Worm (Caenorhabditis elegans) whole organism, L1 larva: Measurements from ENCODE around the gene Y64G10A.1.

Experiments
- F16B12.6 ChIP-seq: fragments of 150-350 bp; optimal IDR thresholded peaks from 2 replicates; lab custom pipeline; 2014; ENCODE audit warnings: missing biosample characterization, missing genetic modification characterization
- aha-1 ChIP-seq: fragments of 150-350 bp; optimal IDR thresholded peaks from 2 replicates; lab custom pipeline; 2014; ENCODE audit warnings: missing biosample characterization, missing genetic modification characterization
- aly-2 ChIP-seq: fragments of 150-350 bp; optimal IDR thresholded peaks from 2 replicates; lab custom pipeline; 2014; ENCODE audit warnings: missing biosample characterization, missing genetic modification characterization
- ceh-8 ChIP-seq: fragments of 200-800 bp; sonication (Bioruptor generic); optimal IDR thresholded peaks from 2 replicates; lab custom pipeline; 2018; ENCODE audit warnings: mild to moderate bottlenecking, missing genetic modification characterization, moderate library complexity, missing compliant biosample characterization
- ceh-90 ChIP-seq: sonication (generic microtip); optimal IDR thresholded peaks from 2 replicates; lab custom pipeline; 2016; ENCODE audit warnings: missing genetic modification characterization, missing compliant biosample characterization
- dsc-1 ChIP-seq: sonication (generic microtip); optimal IDR thresholded peaks from 2 replicates; lab custom pipeline; 2016; ENCODE audit warnings: mild to moderate bottlenecking, missing genetic modification characterization, missing compliant biosample characterization
- efl-1 ChIP-seq, 4 experiments: fragments of 150-350 bp; optimal IDR thresholded peaks in 3 of 4; peaks in 1 of 4; 1 replicate in 1 of 4; 2 replicates in 3 of 4; lab custom pipeline; 2014; ENCODE audit warnings: missing biosample characterization in 2 of 4, missing genetic modification characterization in 2 of 4, missing genetic modification reagents in 2 of 4
- egl-13 ChIP-seq: sonication (generic microtip); optimal IDR thresholded peaks from 2 replicates; lab custom pipeline; 2016; ENCODE audit warnings: missing genotype, missing genetic modification reagents, missing genetic modification characterization, missing compliant biosample characterization
- egl-27 ChIP-seq, 2 experiments: fragments of 150-350 bp in 1 of 2; sonication (generic microtip); optimal IDR thresholded peaks; 3 replicates each; lab custom pipeline; 2017 to 2018; ENCODE audit warnings: missing biosample characterization in 2 of 2, missing genetic modification characterization in 2 of 2, missing genetic modification reagents in 2 of 2
- fkh-4 ChIP-seq: sonication (generic microtip); optimal IDR thresholded peaks from 2 replicates; lab custom pipeline; 2016; ENCODE audit warnings: missing compliant biosample characterization, missing genetic modification characterization, borderline replicate concordance
- fkh-8 ChIP-seq: sonication (generic microtip); optimal IDR thresholded peaks from 2 replicates; lab custom pipeline; 2016; ENCODE audit warnings: mild to moderate bottlenecking, missing genetic modification characterization, missing compliant biosample characterization
- hlh-4 ChIP-seq: sonication (generic microtip); optimal IDR thresholded peaks from 2 replicates; lab custom pipeline; 2016; ENCODE audit warnings: mild to moderate bottlenecking, missing genetic modification characterization, missing compliant biosample characterization
- hpl-2 ChIP-seq: fragments of 150-350 bp; optimal IDR thresholded peaks from 2 replicates; lab custom pipeline; 2014; ENCODE audit warnings: missing biosample characterization, missing genetic modification reagents, missing genetic modification characterization
- irx-1 ChIP-seq: sonication (generic microtip); optimal IDR thresholded peaks from 2 replicates; lab custom pipeline; 2016; ENCODE audit warnings: missing genetic modification characterization, missing compliant biosample characterization
- jun-1 ChIP-seq: fragments of 150-350 bp; optimal IDR thresholded peaks from 2 replicates; lab custom pipeline; 2014; ENCODE audit warnings: missing biosample characterization, missing genetic modification reagents, missing genetic modification characterization
- mab-9 ChIP-seq: fragments of 200-800 bp; sonication (Bioruptor generic); IDR thresholded peaks from 2 replicates; pipeline ENCODE4 v1.3.6; 2022; ENCODE audit warnings: missing genetic modification reagents, missing genetic modification characterization, missing compliant biosample characterization
- mdl-1 ChIP-seq, 2 experiments: fragments of 150-350 bp; optimal IDR thresholded peaks; 2 replicates each; lab custom pipeline; 2014 to 2017; ENCODE audit warnings: missing biosample characterization in 2 of 2, missing genetic modification characterization in 2 of 2, inconsistent platforms in 1 of 2
- nhr-11 ChIP-seq: fragments of 150-350 bp; optimal IDR thresholded peaks from 2 replicates; lab custom pipeline; 2014; ENCODE audit warnings: missing biosample characterization, missing genetic modification characterization
- nhr-237 ChIP-seq: fragments of 150-350 bp; optimal IDR thresholded peaks from 2 replicates; lab custom pipeline; 2014; ENCODE audit warnings: missing biosample characterization, missing genetic modification characterization
- nhr-47 ChIP-seq: sonication (generic microtip); optimal IDR thresholded peaks from 2 replicates; lab custom pipeline; 2016; ENCODE audit warnings: mild to moderate bottlenecking, missing genetic modification characterization, moderate library complexity, missing compliant biosample characterization
- nhr-71 ChIP-seq: sonication (generic microtip); optimal IDR thresholded peaks from 2 replicates; lab custom pipeline; 2016; ENCODE audit warnings: mild to moderate bottlenecking, missing genetic modification characterization, moderate library complexity, missing compliant biosample characterization
- nhr-85 ChIP-seq: sonication (generic microtip); peaks from one replicate; lab custom pipeline; 2016; ENCODE audit warnings: missing genetic modification characterization, inconsistent platforms, missing compliant biosample characterization
- pax-3 ChIP-seq: fragments of 200-800 bp; sonication (Bioruptor generic); optimal IDR thresholded peaks from 2 replicates; lab custom pipeline; 2018; ENCODE audit warnings: mild to moderate bottlenecking, missing genetic modification characterization, moderate library complexity, missing compliant biosample characterization
- pqm-1 ChIP-seq: sonication (generic microtip); optimal IDR thresholded peaks from 3 replicates; lab custom pipeline; 2017; ENCODE audit warnings: missing biosample characterization, missing genetic modification characterization
- rnt-1 ChIP-seq: sonication (generic microtip); optimal IDR thresholded peaks from 2 replicates; lab custom pipeline; 2016; ENCODE audit warnings: mild to moderate bottlenecking, missing genetic modification characterization, moderate library complexity, missing compliant biosample characterization
- snpc-4 ChIP-seq: fragments of 150-350 bp; optimal IDR thresholded peaks from 2 replicates; lab custom pipeline; 2014; ENCODE audit warnings: missing biosample characterization, missing genetic modification characterization
- sox-4 ChIP-seq: sonication (generic microtip); optimal IDR thresholded peaks from 2 replicates; lab custom pipeline; 2016; ENCODE audit warnings: missing genetic modification characterization, missing compliant biosample characterization
- sptf-1 ChIP-seq: fragments of 150-350 bp; optimal IDR thresholded peaks from 2 replicates; lab custom pipeline; 2014; ENCODE audit warnings: missing biosample characterization, missing genetic modification characterization
- sup-37 ChIP-seq: fragments of 200-800 bp; sonication (Bioruptor generic); optimal IDR thresholded peaks from 2 replicates; lab custom pipeline; 2018; ENCODE audit warnings: mild to moderate bottlenecking, missing genetic modification characterization, missing compliant biosample characterization
- tlp-1 ChIP-seq: fragments of 150-350 bp; optimal IDR thresholded peaks from 2 replicates; lab custom pipeline; 2014; ENCODE audit warnings: missing biosample characterization, missing genetic modification characterization
- vab-15 ChIP-seq: sonication (generic microtip); optimal IDR thresholded peaks from 2 replicates; lab custom pipeline; 2017; ENCODE audit warnings: missing genotype, mild to moderate bottlenecking, missing genetic modification characterization, missing compliant biosample characterization
- xbp-1 ChIP-seq: sonication (generic microtip); optimal IDR thresholded peaks from 2 replicates; lab custom pipeline; 2016; ENCODE audit warnings: missing genetic modification characterization, missing compliant biosample characterization
- zip-4 ChIP-seq: fragments of 200-800 bp; sonication (Bioruptor generic); optimal IDR thresholded peaks from 2 replicates; lab custom pipeline; 2018; ENCODE audit warnings: mild to moderate bottlenecking, missing genetic modification characterization, moderate library complexity, missing compliant biosample characterization
- ztf-11 ChIP-seq, 2 experiments: sonication (generic microtip); optimal IDR thresholded peaks; 2 replicates each; lab custom pipeline; 2016 to 2017; ENCODE audit warnings: missing genetic modification characterization in 2 of 2, missing biosample characterization in 1 of 2, missing compliant biosample characterization in 1 of 2
- ztf-4 ChIP-seq: fragments of 150-350 bp; optimal IDR thresholded peaks from 2 replicates; lab custom pipeline; 2014; ENCODE audit warnings: missing biosample characterization, missing genetic modification characterization

Gene Y64G10A.1

ce11 chrIV:14238976-14239375 lies at the start of gene Y64G10A.1:
Y64G10A.1 (minus strand) TSS chrIV:14239076.
- no peak for TF ChIP-seq nhr-11
- no peak for TF ChIP-seq pax-3
- TF ChIP-seq hlh-4 = no peak
- TF ChIP-seq jun-1 (tag; lab: Kevin White, UChicago) = no peak
- no peak for TF ChIP-seq vab-15 (tag; lab: Kevin White, UChicago)
- TF ChIP-seq xbp-1 = no peak
- no peak for TF ChIP-seq pqm-1 (tag; lab: Kevin White, UChicago)
- TF ChIP-seq hpl-2 = no peak
- no peak for TF ChIP-seq rnt-1 (tag; lab: Kevin White, UChicago)
- no peak for TF ChIP-seq nhr-85 (tag; lab: Kevin White, UChicago)
- TF ChIP-seq nhr-47 (tag; lab: Kevin White, UChicago) = no peak
- no peak for TF ChIP-seq egl-27 (tag; optimal IDR thresholded peaks at IDR 0.05; lab: Kevin White, UChicago)
- no peak for TF ChIP-seq aly-2 (tag; lab: Kevin White, UChicago)
- no peak for TF ChIP-seq ztf-4 (tag; lab: Kevin White, UChicago)
- TF ChIP-seq sptf-1 (tag; lab: Kevin White, UChicago) = no peak
- no peak for TF ChIP-seq fkh-4 (tag; lab: Kevin White, UChicago)
- TF ChIP-seq dsc-1 (tag; lab: Kevin White, UChicago) = no peak
- TF ChIP-seq fkh-8 = no peak
- TF ChIP-seq nhr-237 (tag; lab: Kevin White, UChicago) = no peak
- TF ChIP-seq, all 84 proteins: peak for 0

ce11 chrIV:14284920-14285319 lies 46.0 kb upstream of the Y64G10A.1 start:
- TF ChIP-seq mab-9 (GFP tag; lab: Robert Waterston, UW) = no peak
- no peak for TF ChIP-seq irx-1 (tag; lab: Kevin White, UChicago)
- no peak for TF ChIP-seq snpc-4 (tag; lab: Kevin White, UChicago)
- TF ChIP-seq efl-1 (optimal IDR thresholded peaks at IDR 0.05; lab: Kevin White, UChicago) = no peak
- TF ChIP-seq efl-1 (GFP tag; optimal IDR thresholded peaks at IDR 0.05 in 1 of 2; lab: Kevin White, UChicago) = peak in 1 of 2 experiments; percentile 78
- TF ChIP-seq, all 84 proteins: peak for 1

- TF ChIP-seq egl-13 (tag; lab: Kevin White, UChicago) (peak; percentile 5), mdl-1 (tag; optimal IDR thresholded peaks at IDR 0.05; lab: Kevin White, UChicago) (no peak)
- TF ChIP-seq, all 84 proteins: peak for 1
These were observed 38.0 kb upstream of the Y64G10A.1 start for ce11 chrIV:14276773-14277388.

ce11 chrIV:14276160-14276559 lies 37.3 kb upstream of the Y64G10A.1 start, which contains the start of gene ilcr-1:
ilcr-1 (plus strand) TSS chrIV:14276460.
- no peak for TF ChIP-seq hpl-2
- TF ChIP-seq sptf-1 (tag; lab: Kevin White, UChicago) = no peak
- no peak for TF ChIP-seq ceh-8 (GFP tag; lab: Kevin White, UChicago)
- TF ChIP-seq egl-27 (tag; optimal IDR thresholded peaks at IDR 0.05; lab: Kevin White, UChicago) = no peak
- TF ChIP-seq mdl-1 (tag; optimal IDR thresholded peaks at IDR 0.05; lab: Kevin White, UChicago) = no peak
- TF ChIP-seq dsc-1 (tag; lab: Kevin White, UChicago) = no peak
- no peak for TF ChIP-seq efl-1 (optimal IDR thresholded peaks at IDR 0.05; lab: Kevin White, UChicago)
- TF ChIP-seq efl-1 (GFP tag; optimal IDR thresholded peaks at IDR 0.05 in 1 of 2; lab: Kevin White, UChicago) = no peak
- no peak for TF ChIP-seq aha-1 (tag; lab: Kevin White, UChicago)
- no peak for TF ChIP-seq tlp-1 (tag; lab: Kevin White, UChicago)
- TF ChIP-seq ceh-90 = no peak

ce11 chrIV:14274834-14275233 lies 36.0 kb upstream of the Y64G10A.1 start:
- TF ChIP-seq sox-4 (peak; percentile 62), dsc-1 (tag; lab: Kevin White, UChicago) (peak; percentile 72), nhr-47 (tag; lab: Kevin White, UChicago) (peak; percentile 48), F16B12.6 (tag; lab: Kevin White, UChicago) (no peak), ztf-11 (tag; optimal IDR thresholded peaks at IDR 0.05; lab: Kevin White, UChicago) (no peak), pax-3 (peak; percentile 27), fkh-8 (peak; percentile 90), zip-4 (no peak), fkh-4 (tag; lab: Kevin White, UChicago) (peak; percentile 31), nhr-71 (tag; lab: Kevin White, UChicago) (peak; percentile 66), sup-37 (GFP tag; lab: Kevin White, UChicago) (no peak)
